Fruit fly (Drosophila melanogaster): ENCODE data around the gene CG16743.

- TF ChIP-seq psq (GFP tag; optimal IDR thresholded peaks at IDR 0.05) = no peak
- TF ChIP-seq br (GFP tag; optimal IDR thresholded peaks at IDR 0.05) = no peak
- no peak for TF ChIP-seq Hnf4 (GFP tag; optimal IDR thresholded peaks at IDR 0.05)
- no peak for TF ChIP-seq fru (GFP tag; optimal IDR thresholded peaks at IDR 0.05)
- TF ChIP-seq usp (GFP tag; optimal IDR thresholded peaks at IDR 0.05) = no peak
- TF ChIP-seq Sp1 (GFP tag; optimal IDR thresholded peaks at IDR 0.05) = no peak
- TF ChIP-seq tai (GFP tag; optimal IDR thresholded peaks at IDR 0.05) = no peak
- TF ChIP-seq lola (GFP tag; optimal IDR thresholded peaks at IDR 0.05) = no peak
- TF ChIP-seq Vsx2 (GFP tag; optimal IDR thresholded peaks at IDR 0.05; ENCODE audit: partially characterized antibody) = no peak
- no peak for TF ChIP-seq Dfd (GFP tag; optimal IDR thresholded peaks at IDR 0.05)
Measured at dm6 chr2L:11004674-11005045, 32.6 kb downstream of the CG16743 start, which contains the start of gene Nup154.
